Worm (Caenorhabditis elegans) whole organism, mixed stage, embryonic: ENCODE results near the gene D1086.19.
A peak's percentile ranks its signal among the peaks of the same experiment; 100 is the strongest.

Experiments used
- bed-3 ChIP-seq: fragments of 200-800 bp; sonication (Bioruptor generic); optimal IDR thresholded peaks from 3 replicates; lab custom pipeline; 2018; ENCODE audit warnings: mild to moderate bottlenecking, missing genetic modification characterization, moderate library complexity, missing compliant biosample characterization
- blmp-1 ChIP-seq: fragments of 150-350 bp; optimal IDR thresholded peaks from 2 replicates; lab custom pipeline; 2014; ENCODE audit warnings: missing biosample characterization, missing genetic modification characterization
- ceh-39 ChIP-seq: fragments of 150-350 bp; optimal IDR thresholded peaks from 2 replicates; lab custom pipeline; 2014; ENCODE audit warnings: missing biosample characterization, missing genetic modification characterization
- ceh-43 ChIP-seq: fragments of 200-800 bp; sonication (Bioruptor generic); optimal IDR thresholded peaks from 2 replicates; lab custom pipeline; 2018; ENCODE audit warnings: mild to moderate bottlenecking, missing genetic modification characterization, moderate library complexity, missing compliant biosample characterization
- ceh-83 ChIP-seq: fragments of 200-800 bp; sonication (Bioruptor generic); optimal IDR thresholded peaks from 2 replicates; lab custom pipeline; 2018; ENCODE audit warnings: mild to moderate bottlenecking, missing genetic modification characterization, missing compliant biosample characterization
- ces-1 ChIP-seq: fragments of 150-350 bp; optimal IDR thresholded peaks from 2 replicates; lab custom pipeline; 2014; ENCODE audit warnings: missing biosample characterization, missing genetic modification reagents, missing genetic modification characterization
- cnd-1 ChIP-seq: fragments of 200-800 bp; sonication (Bioruptor generic); optimal IDR thresholded peaks from 2 replicates; lab custom pipeline; 2018; ENCODE audit warnings: mild to moderate bottlenecking, missing genetic modification characterization, missing compliant biosample characterization
- drap-1 ChIP-seq: fragments of 200-800 bp; sonication (Bioruptor generic); optimal IDR thresholded peaks from 3 replicates; lab custom pipeline; 2018; ENCODE audit warnings: mild to moderate bottlenecking, missing genetic modification characterization, missing compliant biosample characterization
- elt-1 ChIP-seq: sonication (generic microtip); optimal IDR thresholded peaks from 2 replicates; lab custom pipeline; 2017; ENCODE audit warnings: missing genetic modification characterization, mild to moderate bottlenecking, missing compliant biosample characterization, antibody characterized with exemption, moderate library complexity, borderline replicate concordance; ENCODE audit not compliant: insufficient read depth
- elt-3 ChIP-seq: fragments of 150-350 bp; optimal IDR thresholded peaks from 2 replicates; lab custom pipeline; 2014; ENCODE audit warnings: missing biosample characterization, missing genetic modification characterization
- flh-1 ChIP-seq: fragments of 200-800 bp; sonication (Bioruptor generic); optimal IDR thresholded peaks from 2 replicates; lab custom pipeline; 2018; ENCODE audit warnings: mild to moderate bottlenecking, missing genetic modification characterization, moderate library complexity, missing compliant biosample characterization
- ham-2 ChIP-seq: fragments of 200-800 bp; sonication (Bioruptor generic); optimal IDR thresholded peaks from 2 replicates; lab custom pipeline; 2018; ENCODE audit warnings: mild to moderate bottlenecking, missing genetic modification characterization, missing compliant biosample characterization
- hlh-1 ChIP-seq: fragments of 150-350 bp; optimal IDR thresholded peaks from 2 replicates; lab custom pipeline; 2014; ENCODE audit warnings: missing biosample characterization, missing genetic modification reagents, missing genetic modification characterization
- lin-13 ChIP-seq: fragments of 150-350 bp; optimal IDR thresholded peaks from 2 replicates; lab custom pipeline; 2014; ENCODE audit warnings: missing biosample characterization, missing genetic modification characterization
- lin-32 ChIP-seq: fragments of 200-800 bp; sonication (Bioruptor generic); optimal IDR thresholded peaks from 2 replicates; lab custom pipeline; 2018; ENCODE audit warnings: mild to moderate bottlenecking, missing genetic modification characterization, missing compliant biosample characterization
- lsy-2 ChIP-seq: fragments of 150-350 bp; optimal IDR thresholded peaks from 2 replicates; lab custom pipeline; 2014; ENCODE audit warnings: missing biosample characterization, missing genetic modification characterization
- mab-5 ChIP-seq: fragments of 150-350 bp; optimal IDR thresholded peaks from 2 replicates; lab custom pipeline; 2014; ENCODE audit warnings: missing biosample characterization, missing genetic modification characterization
- mep-1 ChIP-seq: fragments of 150-350 bp; optimal IDR thresholded peaks from 2 replicates; lab custom pipeline; 2017; ENCODE audit warnings: missing biosample characterization, missing genetic modification reagents, missing genetic modification characterization, inconsistent platforms
- nhr-237 ChIP-seq: fragments of 150-350 bp; optimal IDR thresholded peaks from 2 replicates; lab custom pipeline; 2014; ENCODE audit warnings: missing biosample characterization, missing genetic modification characterization
- nhr-28 ChIP-seq: fragments of 150-350 bp; optimal IDR thresholded peaks from 2 replicates; lab custom pipeline; 2014; ENCODE audit warnings: missing biosample characterization, missing genetic modification characterization
- nhr-76 ChIP-seq: sonication (generic microtip); optimal IDR thresholded peaks from 2 replicates; lab custom pipeline; 2017; ENCODE audit warnings: missing biosample characterization, missing genetic modification characterization
- sem-2 ChIP-seq: fragments of 200-800 bp; sonication (Bioruptor generic); optimal IDR thresholded peaks from 2 replicates; lab custom pipeline; 2018; ENCODE audit warnings: mild to moderate bottlenecking, missing genetic modification characterization, missing compliant biosample characterization
- snpc-4 ChIP-seq: fragments of 150-350 bp; optimal IDR thresholded peaks from 2 replicates; lab custom pipeline; 2014; ENCODE audit warnings: missing biosample characterization, missing genetic modification characterization
- sptf-1 ChIP-seq: sonication (generic microtip); optimal IDR thresholded peaks from 2 replicates; lab custom pipeline; 2017; ENCODE audit warnings: mild to moderate bottlenecking, missing genetic modification characterization, moderate library complexity, missing compliant biosample characterization
- tbx-8 ChIP-seq: fragments of 200-800 bp; sonication (Bioruptor generic); optimal IDR thresholded peaks from 2 replicates; lab custom pipeline; 2018; ENCODE audit warnings: mild to moderate bottlenecking, missing genetic modification characterization, moderate library complexity, missing compliant biosample characterization
- unc-120 ChIP-seq: sonication (generic microtip); optimal IDR thresholded peaks from 2 replicates; lab custom pipeline; 2017; ENCODE audit warnings: missing genetic modification characterization, missing compliant biosample characterization; ENCODE audit not compliant: poor library complexity, severe bottlenecking
- unc-39 ChIP-seq: fragments of 150-350 bp; optimal IDR thresholded peaks from 2 replicates; lab custom pipeline; 2014; ENCODE audit warnings: missing biosample characterization, missing genetic modification characterization
- unc-62 ChIP-seq: fragments of 150-350 bp; optimal IDR thresholded peaks from 2 replicates; lab custom pipeline; 2014; ENCODE audit warnings: missing biosample characterization, missing genetic modification reagents, missing genetic modification characterization
- zip-8 ChIP-seq: fragments of 150-350 bp; optimal IDR thresholded peaks from 2 replicates; lab custom pipeline; 2014; ENCODE audit warnings: missing biosample characterization, missing genetic modification characterization
- ztf-11 ChIP-seq: fragments of 150-350 bp; optimal IDR thresholded peaks from 2 replicates; lab custom pipeline; 2014; ENCODE audit warnings: missing biosample characterization, missing genetic modification characterization

The D1086.19 gene

ce11 chrV:14098519-14098918, 10.4 kb downstream of the D1086.19 start, which contains the start of the genes D1086.2 and D1086.1:
D1086.2 (minus strand) TSS chrV:14098668.
D1086.1 (plus strand) TSS chrV:14098858.
- TF ChIP-seq ceh-39 (tag; lab: Kevin White, UChicago) (no peak), blmp-1 (tag; lab: Kevin White, UChicago) (no peak), sptf-1 (tag; lab: Kevin White, UChicago) (no peak), flh-1 (GFP tag; lab: Kevin White, UChicago) (no peak), zip-8 (tag; lab: Kevin White, UChicago) (no peak), unc-62 (GFP tag; lab: Kevin White, UChicago) (no peak), ceh-43 (GFP tag; lab: Kevin White, UChicago) (no peak), mep-1 (tag; lab: Kevin White, UChicago) (no peak), sem-2 (GFP tag; lab: Kevin White, UChicago) (no peak), ham-2 (GFP tag; lab: Kevin White, UChicago) (no peak)

ce11 chrV:14100886-14101285, 12.7 kb downstream of the D1086.19 start, which contains the start of gene D1086.12:
D1086.12 (plus strand) TSS chrV:14101186.
- peak; percentile 90 for TF ChIP-seq hlh-1 (tag; lab: Kevin White, UChicago)
- TF ChIP-seq unc-39 (tag; lab: Kevin White, UChicago) = no peak
- TF ChIP-seq, all 35 proteins: peak for 1

ce11 chrV:14103970-14104369, 15.8 kb downstream of the D1086.19 start, which contains the start of gene D1086.9:
D1086.9 (plus strand) TSS chrV:14104270.
- no peak for TF ChIP-seq elt-3 (tag; lab: Kevin White, UChicago)
- no peak for TF ChIP-seq nhr-28 (tag; lab: Kevin White, UChicago)
- TF ChIP-seq tbx-8 = no peak
- TF ChIP-seq lin-32 (GFP tag; lab: Kevin White, UChicago) = no peak
- TF ChIP-seq ceh-39 (tag; lab: Kevin White, UChicago) = no peak
- TF ChIP-seq ceh-83 = no peak
- TF ChIP-seq snpc-4 (tag; lab: Kevin White, UChicago) = no peak
- TF ChIP-seq drap-1 (GFP tag; lab: Kevin White, UChicago) = no peak
- TF ChIP-seq hlh-1 (tag; lab: Kevin White, UChicago) = no peak
- no peak for TF ChIP-seq unc-39 (tag; lab: Kevin White, UChicago)
- TF ChIP-seq nhr-76 (tag; lab: Kevin White, UChicago) = no peak
- TF ChIP-seq nhr-237 (tag; lab: Kevin White, UChicago) = no peak
- TF ChIP-seq sem-2 (GFP tag; lab: Kevin White, UChicago) = no peak
- no peak for TF ChIP-seq ceh-43 (GFP tag; lab: Kevin White, UChicago)
- TF ChIP-seq sptf-1 (tag; lab: Kevin White, UChicago) = no peak

- TF ChIP-seq ham-2 (GFP tag; lab: Kevin White, UChicago) (no peak), ceh-83 (no peak), nhr-76 (tag; lab: Kevin White, UChicago) (no peak), blmp-1 (tag; lab: Kevin White, UChicago) (no peak), mep-1 (tag; lab: Kevin White, UChicago) (no peak), mab-5 (tag; lab: Kevin White, UChicago) (no peak), bed-3 (GFP tag; lab: Kevin White, UChicago) (no peak), unc-39 (tag; lab: Kevin White, UChicago) (no peak), hlh-1 (tag; lab: Kevin White, UChicago) (no peak), cnd-1 (tag; lab: Kevin White, UChicago) (no peak), lin-13 (tag; lab: Kevin White, UChicago) (no peak), elt-1 (tag; lab: Kevin White, UChicago) (no peak)
Observed at ce11 chrV:14107511-14107910, 19.4 kb downstream of the D1086.19 start, which contains the start of gene H39E23.3. H39E23.3 (plus strand) TSS chrV:14107811.

- no peak for TF ChIP-seq lsy-2
- TF ChIP-seq unc-120 (tag; lab: Kevin White, UChicago) = no peak
- TF ChIP-seq lin-13 (tag; lab: Kevin White, UChicago) = no peak
- TF ChIP-seq ztf-11 (tag; lab: Kevin White, UChicago) = no peak
- no peak for TF ChIP-seq mab-5 (tag; lab: Kevin White, UChicago)
- TF ChIP-seq ces-1 (GFP tag; lab: Kevin White, UChicago) = no peak
- no peak for TF ChIP-seq tbx-8
Observed at ce11 chrV:14110042-14110441, 21.9 kb downstream of the D1086.19 start, which contains the start of gene H39E23.2. H39E23.2 (plus strand) TSS chrV:14110342.
